Fruit fly (Drosophila melanogaster) whole organism, embryonic: ENCODE data around the gene CG15347.

Experiments
- Asciz ChIP-seq: fragments of 200-800 bp; sonication (Bioruptor generic); optimal IDR thresholded peaks from 2 replicates; lab custom pipeline; 2017; ENCODE audit warnings: missing biosample characterization, mild to moderate bottlenecking, missing genetic modification characterization, missing genetic modification reagents
- CG12942 ChIP-seq: fragments of 200-800 bp; sonication (Bioruptor generic); optimal IDR thresholded peaks from 3 replicates; lab custom pipeline; 2016; ENCODE audit warnings: missing biosample characterization, missing genetic modification characterization
- CG13624 ChIP-seq: fragments of 200-800 bp; sonication (Bioruptor generic); optimal IDR thresholded peaks from 2 replicates; lab custom pipeline; 2016; ENCODE audit warnings: missing biosample characterization, missing genetic modification characterization
- CG13894 ChIP-seq: fragments of 200-800 bp; sonication (Bioruptor generic); optimal IDR thresholded peaks from 3 replicates; lab custom pipeline; 2018; ENCODE audit warnings: missing biosample characterization, mild to moderate bottlenecking, missing genetic modification characterization, moderate library complexity
- CG14710 ChIP-seq: fragments of 200-800 bp; sonication (Bioruptor generic); optimal IDR thresholded peaks from 3 replicates; lab custom pipeline; 2019; ENCODE audit warnings: missing biosample characterization, mild to moderate bottlenecking, missing genetic modification characterization, moderate library complexity
- CG15011 ChIP-seq: fragments of 200-800 bp; sonication (Bioruptor generic); optimal IDR thresholded peaks from 3 replicates; lab custom pipeline; 2018; ENCODE audit warnings: missing biosample characterization, mild to moderate bottlenecking, missing genetic modification characterization
- CG17568 ChIP-seq: fragments of 200-800 bp; sonication (Bioruptor generic); optimal IDR thresholded peaks from 2 replicates; lab custom pipeline; 2018; ENCODE audit warnings: missing biosample characterization, mild to moderate bottlenecking, missing genetic modification characterization, moderate library complexity
- CG43689 ChIP-seq: fragments of 200-800 bp; sonication (Bioruptor generic); IDR thresholded peaks from 2 replicates; pipeline ENCODE4 v1.3.6; 2022; ENCODE audit warnings: missing biosample characterization, missing genetic modification characterization
- CG4404 ChIP-seq: fragments of 200-800 bp; sonication (Bioruptor generic); IDR thresholded peaks from 2 replicates; pipeline ENCODE4 v1.3.6; 2022; ENCODE audit warnings: missing biosample characterization, missing genetic modification characterization
- CG6272 ChIP-seq: fragments of 200-800 bp; sonication (Bioruptor generic); IDR thresholded peaks from 2 replicates; pipeline ENCODE4 v1.3.6; 2022; ENCODE audit warnings: missing biosample characterization, missing genetic modification characterization
- CG7556 ChIP-seq: fragments of 200-800 bp; sonication (Bioruptor generic); optimal IDR thresholded peaks from 2 replicates; lab custom pipeline; 2017; ENCODE audit warnings: missing biosample characterization, mild to moderate bottlenecking, missing genetic modification characterization
- CG8765 ChIP-seq: fragments of 200-800 bp; sonication (Bioruptor generic); IDR thresholded peaks from 2 replicates; pipeline ENCODE4 v1.3.6; 2022; ENCODE audit warnings: missing biosample characterization, missing genetic modification characterization
- CG9817 ChIP-seq: fragments of 200-800 bp; sonication (Bioruptor generic); optimal IDR thresholded peaks from 2 replicates; lab custom pipeline; 2018; ENCODE audit warnings: missing biosample characterization, mild to moderate bottlenecking, missing genetic modification characterization, moderate library complexity
- CrebB ChIP-seq: fragments of 200-800 bp; sonication (Bioruptor generic); optimal IDR thresholded peaks from 3 replicates; lab custom pipeline; 2018; ENCODE audit warnings: missing biosample characterization, mild to moderate bottlenecking, missing genetic modification characterization
- Doc3 ChIP-seq: fragments of 200-800 bp; sonication (Bioruptor generic); IDR thresholded peaks from 3 replicates; pipeline ENCODE4 v1.3.6; 2022; ENCODE audit warnings: missing biosample characterization, missing genetic modification characterization; ENCODE audit not compliant: partially characterized antibody
- Ets65A ChIP-seq: fragments of 200-800 bp; sonication (Bioruptor generic); peaks from one replicate; lab custom pipeline; 2016; ENCODE audit warnings: missing biosample characterization, missing genetic modification characterization
- Fer3 ChIP-seq: fragments of 200-800 bp; sonication (Bioruptor generic); optimal IDR thresholded peaks from 2 replicates; lab custom pipeline; 2018; ENCODE audit warnings: missing biosample characterization, mild to moderate bottlenecking, missing genetic modification characterization, moderate library complexity
- H15 ChIP-seq: fragments of 200-800 bp; sonication (Bioruptor generic); IDR thresholded peaks from 3 replicates; pipeline ENCODE4 v1.3.6; 2022; ENCODE audit warnings: missing biosample characterization, missing genetic modification characterization
- HHEX ChIP-seq: fragments of 200-800 bp; sonication (Bioruptor generic); optimal IDR thresholded peaks from 3 replicates; lab custom pipeline; 2017; ENCODE audit warnings: missing biosample characterization, mild to moderate bottlenecking, missing genetic modification characterization, missing genetic modification reagents
- HLH3B ChIP-seq: fragments of 200-800 bp; sonication (Bioruptor generic); IDR thresholded peaks from 2 replicates; pipeline ENCODE4 v1.3.6; 2022; ENCODE audit warnings: missing biosample characterization, missing genetic modification characterization
- HLH4C ChIP-seq: fragments of 200-800 bp; sonication (Bioruptor generic); IDR thresholded peaks from 3 replicates; pipeline ENCODE4 v1.3.6; 2022; ENCODE audit warnings: missing biosample characterization, missing genetic modification characterization; ENCODE audit not compliant: partially characterized antibody
- Hand ChIP-seq: fragments of 200-800 bp; sonication (Bioruptor generic); optimal IDR thresholded peaks from 2 replicates; lab custom pipeline; 2017; ENCODE audit warnings: mild to moderate bottlenecking, missing biosample characterization, missing genetic modification reagents, missing genetic modification characterization
- Hr39 ChIP-seq: fragments of >200 bp; optimal IDR thresholded peaks from 2 replicates; lab custom pipeline; 2017
- Hr51 ChIP-seq, 2 experiments: fragments of 200-800 bp; sonication (Bioruptor generic); optimal IDR thresholded peaks; 2 replicates in 1 of 2; 3 replicates in 1 of 2; lab custom pipeline; 2016 to 2018; ENCODE audit warnings: missing biosample characterization in 2 of 2, missing genetic modification characterization in 2 of 2, mild to moderate bottlenecking in 1 of 2, moderate library complexity in 1 of 2
- Hr78 ChIP-seq, 2 experiments: fragments of 200-800 bp in 1 of 2; fragments of >200 bp in 1 of 2; sonication (Bioruptor generic) in 1 of 2; optimal IDR thresholded peaks; 2 replicates each; lab custom pipeline; 2017 to 2019; ENCODE audit warnings: missing biosample characterization in 2 of 2, missing genetic modification characterization in 2 of 2, mild to moderate bottlenecking in 1 of 2, moderate library complexity in 1 of 2
- Jarid2 ChIP-seq: fragments of 200-800 bp; sonication (Bioruptor generic); optimal IDR thresholded peaks from 3 replicates; lab custom pipeline; 2017; ENCODE audit warnings: mild to moderate bottlenecking, missing biosample characterization, missing genetic modification reagents, missing genetic modification characterization
- Oaz ChIP-seq: fragments of 200-800 bp; sonication (Bioruptor generic); IDR thresholded peaks from 2 replicates; pipeline ENCODE4 v1.3.6; 2022; ENCODE audit warnings: missing biosample characterization, missing genetic modification characterization
- Oli ChIP-seq: fragments of 200-800 bp; sonication (Bioruptor generic); optimal IDR thresholded peaks from 2 replicates; lab custom pipeline; 2018; ENCODE audit warnings: missing biosample characterization, mild to moderate bottlenecking, missing genetic modification characterization, moderate library complexity
- Vsx1 ChIP-seq: fragments of 200-800 bp; sonication (Bioruptor generic); optimal IDR thresholded peaks from 2 replicates; lab custom pipeline; 2017; ENCODE audit warnings: missing biosample characterization, mild to moderate bottlenecking, missing genetic modification characterization, missing genetic modification reagents
- aop ChIP-seq: fragments of 200-800 bp; sonication (Bioruptor generic); IDR thresholded peaks from 2 replicates; pipeline ENCODE4 v1.3.6; 2022; ENCODE audit warnings: missing biosample characterization, missing genetic modification characterization
- ash1 ChIP-seq: fragments of 200-800 bp; sonication (Bioruptor generic); optimal IDR thresholded peaks from 2 replicates; lab custom pipeline; 2018; ENCODE audit warnings: missing biosample characterization, mild to moderate bottlenecking, missing genetic modification characterization
- bbx ChIP-seq: fragments of 200-800 bp; sonication (Bioruptor generic); IDR thresholded peaks from 2 replicates; pipeline ENCODE4 v1.3.6; 2022; ENCODE audit warnings: missing biosample characterization, missing genetic modification characterization; ENCODE audit not compliant: partially characterized antibody
- br ChIP-seq: fragments of >200 bp; optimal IDR thresholded peaks from 2 replicates; lab custom pipeline; 2017
- croc ChIP-seq: fragments of 200-800 bp; sonication (Bioruptor generic); conservative IDR thresholded peaks from 3 replicates; pipeline ENCODE4 v1.3.6; 2022; ENCODE audit warnings: missing biosample characterization, missing genetic modification characterization
- dan ChIP-seq: fragments of 200-800 bp; sonication (Bioruptor generic); IDR thresholded peaks from 2 replicates; pipeline ENCODE4 v1.3.6; 2022; ENCODE audit warnings: missing biosample characterization, missing genetic modification characterization
- en ChIP-seq: fragments of 200-800 bp; sonication (Bioruptor generic); optimal IDR thresholded peaks from 2 replicates; lab custom pipeline; 2016; ENCODE audit warnings: missing biosample characterization, missing genetic modification characterization
- fru ChIP-seq: fragments of >200 bp; optimal IDR thresholded peaks from 2 replicates; lab custom pipeline; 2017
- fu2 ChIP-seq: fragments of 200-800 bp; sonication (Bioruptor generic); optimal IDR thresholded peaks from 2 replicates; lab custom pipeline; 2016; ENCODE audit warnings: missing biosample characterization, missing genetic modification characterization
- grau ChIP-seq: fragments of 200-800 bp; optimal IDR thresholded peaks from 3 replicates; lab custom pipeline; 2019; ENCODE audit warnings: missing biosample characterization, mild to moderate bottlenecking, missing genetic modification characterization, moderate library complexity
- hb ChIP-seq: fragments of 200-800 bp; sonication (Bioruptor generic); IDR thresholded peaks from 3 replicates; pipeline ENCODE4 v1.3.6; 2022; ENCODE audit warnings: missing biosample characterization, missing genetic modification characterization; ENCODE audit not compliant: partially characterized antibody
- hbn ChIP-seq: fragments of 200-800 bp; sonication (Bioruptor generic); IDR thresholded peaks from 2 replicates; pipeline ENCODE4 v1.3.6; 2022; ENCODE audit warnings: missing biosample characterization, missing genetic modification characterization; ENCODE audit not compliant: partially characterized antibody
- lilli ChIP-seq: fragments of 200-800 bp; sonication (Bioruptor generic); optimal IDR thresholded peaks from 3 replicates; lab custom pipeline; 2016; ENCODE audit warnings: missing biosample characterization, missing genetic modification characterization
- mam ChIP-seq: fragments of 200-800 bp; sonication (Bioruptor generic); optimal IDR thresholded peaks from 3 replicates; lab custom pipeline; 2016; ENCODE audit warnings: missing biosample characterization, missing genetic modification characterization
- nmo ChIP-seq: fragments of 200-800 bp; sonication (Bioruptor generic); optimal IDR thresholded peaks from 2 replicates; lab custom pipeline; 2018; ENCODE audit warnings: missing biosample characterization, mild to moderate bottlenecking, missing genetic modification characterization, moderate library complexity
- org-1 ChIP-seq: fragments of 200-800 bp; sonication (Bioruptor generic); optimal IDR thresholded peaks from 2 replicates; lab custom pipeline; 2017; ENCODE audit warnings: missing biosample characterization, missing genetic modification characterization
- phol ChIP-seq: fragments of 200-800 bp; sonication (Bioruptor generic); optimal IDR thresholded peaks from 3 replicates; lab custom pipeline; 2018; ENCODE audit warnings: missing biosample characterization, mild to moderate bottlenecking, missing genetic modification characterization, moderate library complexity
- salm ChIP-seq: fragments of 200-800 bp; sonication (Bioruptor generic); optimal IDR thresholded peaks from 2 replicates; lab custom pipeline; 2018; ENCODE audit warnings: missing biosample characterization, mild to moderate bottlenecking, missing genetic modification characterization
- schlank ChIP-seq: fragments of 200-800 bp; sonication (Bioruptor generic); optimal IDR thresholded peaks from 2 replicates; lab custom pipeline; 2018; ENCODE audit warnings: missing biosample characterization, mild to moderate bottlenecking, missing genetic modification characterization
- sens ChIP-seq: fragments of 200-800 bp; sonication (Bioruptor generic); peaks from one replicate; lab custom pipeline; 2016; ENCODE audit warnings: missing biosample characterization, missing genetic modification characterization
- shn ChIP-seq: fragments of 200-800 bp; sonication (Bioruptor generic); optimal IDR thresholded peaks from 3 replicates; lab custom pipeline; 2016; ENCODE audit warnings: missing biosample characterization, missing genetic modification characterization
- stc ChIP-seq: fragments of 200-800 bp; sonication (Bioruptor generic); IDR thresholded peaks from 2 replicates; pipeline ENCODE4 v1.3.6; 2022; ENCODE audit warnings: missing biosample characterization, missing genetic modification characterization
- zen ChIP-seq: fragments of 200-800 bp; sonication (Bioruptor generic); optimal IDR thresholded peaks from 3 replicates; lab custom pipeline; 2018; ENCODE audit warnings: missing biosample characterization, mild to moderate bottlenecking, missing genetic modification characterization, moderate library complexity

CG15347 gene

dm6 chrX:8411532-8411960 lies 49.2 kb downstream of the CG15347 start, which contains the start of gene lawc (continued):
- TF ChIP-seq br (lab: Kevin White, UChicago), result no peak
- TF ChIP-seq Hr51 (GFP tag; optimal IDR thresholded peaks at IDR 0.05; lab: Kevin White, UChicago), result no peak
- TF ChIP-seq salm (tag; lab: Kevin White, UChicago), result peak; percentile 13
- TF ChIP-seq org-1 (GFP tag; lab: Kevin White, UChicago), result no peak
- TF ChIP-seq CG17568 (GFP tag; lab: Kevin White, UChicago), result peak; percentile 57
- no peak for TF ChIP-seq nmo
- no peak for TF ChIP-seq Oli (tag; lab: Kevin White, UChicago)
- no peak for TF ChIP-seq fu2
- peak; percentile 53 for TF ChIP-seq sens (GFP tag; lab: Kevin White, UChicago)
- peak; percentile 13; the same call in 1 of the 3 replicates for TF ChIP-seq HLH4C (GFP tag; lab: Robert Waterston, UW)
- TF ChIP-seq CG13624, result peak; percentile 36
- peak; percentile 82 for TF ChIP-seq Jarid2 (GFP tag; lab: Kevin White, UChicago)
- TF ChIP-seq hbn (GFP tag; lab: Robert Waterston, UW), result no peak
- no peak for TF ChIP-seq Hr39
- no peak for TF ChIP-seq aop (GFP tag; lab: Robert Waterston, UW)
- TF ChIP-seq Hr78 (GFP tag; optimal IDR thresholded peaks at IDR 0.05; lab: Kevin White, UChicago), result no peak
- peak; percentile 40; the same call in 1 of the 2 replicates for TF ChIP-seq bbx (GFP tag; lab: Robert Waterston, UW)
- no peak for TF ChIP-seq fru (lab: Kevin White, UChicago)
- no peak for TF ChIP-seq Vsx1
- TF ChIP-seq CG13894 (tag; lab: Kevin White, UChicago), result peak; percentile 59
- no peak for TF ChIP-seq CG15011 (GFP tag; lab: Kevin White, UChicago)
- no peak for TF ChIP-seq en (GFP tag; lab: Kevin White, UChicago)
- no peak for TF ChIP-seq Oaz (GFP tag; lab: Robert Waterston, UW)
- TF ChIP-seq Hand (GFP tag; lab: Kevin White, UChicago), result peak; percentile 66
- no peak for TF ChIP-seq Ets65A (GFP tag; lab: Kevin White, UChicago)
- TF ChIP-seq shn (GFP tag; lab: Kevin White, UChicago), result no peak
- no peak for TF ChIP-seq hb
- TF ChIP-seq Fer3 (tag; lab: Kevin White, UChicago), result no peak
- no peak for TF ChIP-seq Doc3
- TF ChIP-seq mam (GFP tag; lab: Kevin White, UChicago), result no peak
- TF ChIP-seq CG6272 (GFP tag; lab: Robert Waterston, UW), result no peak
- TF ChIP-seq schlank (tag; lab: Kevin White, UChicago), result no peak
- no peak for TF ChIP-seq CG14710 (tag; lab: Kevin White, UChicago)
- TF ChIP-seq CG8765, result peak; percentile 98
- no peak for TF ChIP-seq CG9817 (tag; lab: Kevin White, UChicago)
- no peak for TF ChIP-seq H15
- no peak for TF ChIP-seq CG12942 (GFP tag; lab: Kevin White, UChicago)
- no peak for TF ChIP-seq CG4404 (GFP tag; lab: Robert Waterston, UW)
- no peak for TF ChIP-seq zen (tag; lab: Kevin White, UChicago)
- peak; percentile 81 for TF ChIP-seq CrebB (tag; lab: Kevin White, UChicago)
- no peak for TF ChIP-seq ash1 (GFP tag; lab: Kevin White, UChicago)
- TF ChIP-seq HLH3B (GFP tag; lab: Robert Waterston, UW), result peak; percentile 39; the same call in 1 of the 2 replicates
- TF ChIP-seq Asciz (GFP tag; lab: Kevin White, UChicago), result no peak
- no peak for TF ChIP-seq CG43689 (GFP tag; lab: Robert Waterston, UW)
- TF ChIP-seq CG7556 (GFP tag; lab: Kevin White, UChicago), result peak; percentile 9
- peak; percentile 35; the same call in 1 of the 2 replicates for TF ChIP-seq stc (GFP tag; lab: Robert Waterston, UW)
- no peak for TF ChIP-seq lilli (GFP tag; lab: Kevin White, UChicago)
- no peak for TF ChIP-seq phol
- no peak for TF ChIP-seq HHEX (GFP tag; lab: Kevin White, UChicago)
- TF ChIP-seq grau (tag; lab: Kevin White, UChicago), result peak; percentile 36
- no peak for TF ChIP-seq dan
- no peak for TF ChIP-seq croc (GFP tag; lab: Robert Waterston, UW)
